Worm (Caenorhabditis elegans) whole organism, young adult: Measurements from ENCODE around the gene R10E9.2.

Experiments
- die-1 ChIP-seq: sonication (generic microtip); optimal IDR thresholded peaks from 2 replicates; lab custom pipeline; 2016; ENCODE audit warnings: missing genotype, mild to moderate bottlenecking, missing genetic modification characterization, missing compliant biosample characterization
- efl-1 ChIP-seq: fragments of 150-350 bp; optimal IDR thresholded peaks from 2 replicates; lab custom pipeline; 2014; ENCODE audit warnings: missing biosample characterization, missing genetic modification reagents, missing genetic modification characterization

DNA sequence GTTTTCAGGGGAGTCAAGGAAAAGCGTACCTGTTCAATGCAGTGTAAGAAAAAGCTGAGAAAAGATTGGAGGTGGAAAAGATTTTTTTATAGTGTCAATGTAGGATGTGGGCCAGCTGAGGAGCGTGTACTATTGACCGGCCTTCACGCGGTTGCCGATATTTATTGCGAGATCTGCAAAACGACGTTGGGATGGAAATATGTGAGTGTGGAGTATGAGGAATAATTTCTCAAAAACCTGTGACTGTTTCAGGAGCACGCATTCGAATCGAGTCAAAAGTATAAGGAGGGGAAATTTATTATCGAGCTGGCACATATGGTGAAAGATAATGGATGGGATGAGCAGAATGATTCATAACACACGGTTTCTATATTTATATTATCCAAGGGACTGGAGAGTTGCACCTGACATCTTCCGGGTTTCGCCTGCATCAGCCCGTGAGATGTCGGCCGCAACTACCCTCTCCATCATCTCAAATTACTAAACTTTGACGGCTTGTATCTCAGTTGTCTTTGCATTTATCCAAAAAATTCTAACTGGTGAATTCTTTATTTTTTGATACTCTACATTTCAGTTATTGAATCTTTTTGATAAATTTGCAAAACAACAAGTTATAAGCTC is 6.9 kb downstream of the R10E9.2 start:
- no peak for TF ChIP-seq efl-1 (GFP tag; lab: Kevin White, UChicago)
- TF ChIP-seq die-1 (tag; lab: Kevin White, UChicago): no peak
